Worm (Caenorhabditis elegans): ENCODE results near the gene mrps-34.
A peak's percentile ranks its signal among the peaks of the same experiment; 100 is the strongest.

The mrps-34 gene

DNA sequence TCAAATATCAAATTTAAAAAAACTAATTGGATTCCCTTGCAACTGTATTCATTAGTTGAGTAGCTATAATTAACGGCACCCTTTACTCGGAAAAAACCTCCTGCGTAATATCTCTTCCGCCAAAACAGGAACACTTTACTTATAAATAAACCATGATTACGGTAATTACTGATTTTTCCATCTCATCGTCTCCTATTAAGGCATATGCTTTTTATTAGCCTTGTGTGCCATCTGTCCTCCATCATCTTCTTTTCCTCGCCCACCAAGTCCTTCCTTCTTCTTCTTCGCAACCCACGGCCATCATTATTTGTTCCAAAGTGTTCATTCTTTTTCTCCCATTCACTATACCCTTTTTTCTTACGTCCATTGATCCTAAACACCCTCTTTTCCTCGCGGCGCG lies 22.8 kb downstream of the mrps-34 start:
- TF ChIP-seq xbp-1 (tag; optimal IDR thresholded peaks at IDR 0.05): no peak
- peak; percentile 95 for TF ChIP-seq dsc-1 (tag; optimal IDR thresholded peaks at IDR 0.05)
- no peak for TF ChIP-seq unc-98 (GFP tag; IDR thresholded peaks at IDR 0.05)
- no peak for TF ChIP-seq nhr-237 (tag; optimal IDR thresholded peaks at IDR 0.05)
- TF ChIP-seq fkh-4 (tag; optimal IDR thresholded peaks at IDR 0.05; ENCODE audit: borderline replicate concordance): peak; percentile 75

DNA sequence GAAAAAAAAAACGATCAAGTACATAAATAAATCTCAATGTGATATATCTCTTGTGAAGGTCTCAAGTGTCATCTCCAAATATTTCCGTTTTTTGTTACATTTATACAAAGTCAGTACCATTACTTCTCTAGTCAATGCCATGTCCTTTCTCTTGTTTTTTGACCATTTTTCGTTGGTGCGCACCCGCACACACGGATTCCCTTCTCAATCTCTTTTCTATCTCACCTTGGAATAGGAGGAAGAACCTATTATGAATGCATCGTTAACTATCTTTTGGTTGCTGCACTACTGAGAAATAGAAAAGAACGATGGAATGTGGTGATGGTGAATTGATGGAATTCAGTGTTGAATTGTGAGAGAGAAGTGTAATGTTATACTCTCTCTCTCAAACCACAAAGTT lies 24.5 kb downstream of the mrps-34 start:
- TF ChIP-seq egl-13 (tag; optimal IDR thresholded peaks at IDR 0.05) (no peak), fkh-4 (tag; optimal IDR thresholded peaks at IDR 0.05; ENCODE audit: borderline replicate concordance) (no peak), pqm-1 (tag; optimal IDR thresholded peaks at IDR 0.05) (no peak), snu-23 (GFP tag; optimal IDR thresholded peaks at IDR 0.05) (peak; percentile 25), blmp-1 (tag; optimal IDR thresholded peaks at IDR 0.05) (peak; percentile 55), lin-14 (GFP tag; optimal IDR thresholded peaks at IDR 0.05) (peak; percentile 59), efl-1 (optimal IDR thresholded peaks at IDR 0.05) (no peak), efl-1 (GFP tag; optimal IDR thresholded peaks at IDR 0.05 in 1 of 2) (peak in 1 of 2 experiments; percentile 30), nhr-85 (tag) (peak; percentile 77)

DNA sequence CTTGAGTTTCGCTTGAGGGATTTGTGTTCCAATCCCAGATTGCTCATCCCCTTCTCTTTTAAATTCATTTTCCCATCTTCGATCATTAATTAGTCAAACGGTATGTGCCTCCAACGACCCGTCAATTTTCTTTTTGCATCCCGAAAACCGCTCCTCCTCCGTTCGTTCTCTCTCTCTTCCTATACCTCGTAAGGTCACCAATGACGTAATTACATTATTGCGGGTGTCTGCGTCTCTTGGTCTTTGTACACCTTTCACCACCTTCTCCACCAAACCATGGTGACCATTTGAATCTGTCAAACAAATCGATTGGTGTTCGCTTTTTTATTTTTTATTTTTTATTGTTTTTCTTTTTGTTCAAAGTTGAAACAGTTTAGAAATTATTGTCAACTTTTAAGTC lies 27.1 kb downstream of the mrps-34 start:
- TF ChIP-seq efl-1 (optimal IDR thresholded peaks at IDR 0.05) (no peak), efl-1 (GFP tag; optimal IDR thresholded peaks at IDR 0.05 in 1 of 2) (peak in 1 of 2 experiments; percentile 61), blmp-1 (tag; optimal IDR thresholded peaks at IDR 0.05) (peak; percentile 28), tlp-1 (tag; optimal IDR thresholded peaks at IDR 0.05) (no peak), ceh-82 (tag; optimal IDR thresholded peaks at IDR 0.05) (no peak), swsn-7 (tag; optimal IDR thresholded peaks at IDR 0.05) (no peak)

DNA sequence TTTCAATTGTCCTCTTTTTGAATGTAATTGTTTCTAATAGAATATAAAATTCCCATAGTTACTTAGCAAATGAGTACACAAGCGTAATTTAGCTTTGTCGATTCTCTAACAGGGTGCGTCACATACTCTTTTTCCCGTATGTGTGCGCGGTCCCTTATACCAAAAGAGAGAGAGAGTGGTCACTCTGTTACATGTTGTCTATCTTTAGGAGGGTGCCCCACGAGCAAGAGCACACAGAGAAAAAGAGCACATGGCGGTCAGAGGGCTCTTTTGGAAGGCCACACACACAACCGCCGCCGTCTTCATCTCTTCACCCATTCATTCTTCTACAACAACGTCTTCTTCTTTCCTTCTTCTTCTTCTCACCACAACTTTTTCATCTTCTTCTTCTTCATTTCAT lies 28.3 kb downstream of the mrps-34 start:
- peak in 1 of 3 experiments; percentile 22 for TF ChIP-seq ceh-82 (tag; optimal IDR thresholded peaks at IDR 0.05)
- peak in 1 of 2 experiments; percentile 2 for TF ChIP-seq mdl-1 (tag; optimal IDR thresholded peaks at IDR 0.05)
- no peak for TF ChIP-seq sox-4 (tag; optimal IDR thresholded peaks at IDR 0.05)
- TF ChIP-seq lin-14 (GFP tag; optimal IDR thresholded peaks at IDR 0.05): peak; percentile 81
- no peak for TF ChIP-seq rnt-1 (tag; optimal IDR thresholded peaks at IDR 0.05)
- peak in 1 of 2 experiments; percentile 30 for TF ChIP-seq lsy-2 (tag; optimal IDR thresholded peaks at IDR 0.05)
- TF ChIP-seq nhr-71 (tag; optimal IDR thresholded peaks at IDR 0.05): peak; percentile 17
- peak; percentile 31 for TF ChIP-seq fkh-8 (tag; optimal IDR thresholded peaks at IDR 0.05)
- peak; percentile 15; the same call in 1 of the 2 replicates for TF ChIP-seq isw-1 (GFP tag; IDR thresholded peaks at IDR 0.05)
- peak; percentile 1 for TF ChIP-seq swsn-7 (tag; optimal IDR thresholded peaks at IDR 0.05)

DNA sequence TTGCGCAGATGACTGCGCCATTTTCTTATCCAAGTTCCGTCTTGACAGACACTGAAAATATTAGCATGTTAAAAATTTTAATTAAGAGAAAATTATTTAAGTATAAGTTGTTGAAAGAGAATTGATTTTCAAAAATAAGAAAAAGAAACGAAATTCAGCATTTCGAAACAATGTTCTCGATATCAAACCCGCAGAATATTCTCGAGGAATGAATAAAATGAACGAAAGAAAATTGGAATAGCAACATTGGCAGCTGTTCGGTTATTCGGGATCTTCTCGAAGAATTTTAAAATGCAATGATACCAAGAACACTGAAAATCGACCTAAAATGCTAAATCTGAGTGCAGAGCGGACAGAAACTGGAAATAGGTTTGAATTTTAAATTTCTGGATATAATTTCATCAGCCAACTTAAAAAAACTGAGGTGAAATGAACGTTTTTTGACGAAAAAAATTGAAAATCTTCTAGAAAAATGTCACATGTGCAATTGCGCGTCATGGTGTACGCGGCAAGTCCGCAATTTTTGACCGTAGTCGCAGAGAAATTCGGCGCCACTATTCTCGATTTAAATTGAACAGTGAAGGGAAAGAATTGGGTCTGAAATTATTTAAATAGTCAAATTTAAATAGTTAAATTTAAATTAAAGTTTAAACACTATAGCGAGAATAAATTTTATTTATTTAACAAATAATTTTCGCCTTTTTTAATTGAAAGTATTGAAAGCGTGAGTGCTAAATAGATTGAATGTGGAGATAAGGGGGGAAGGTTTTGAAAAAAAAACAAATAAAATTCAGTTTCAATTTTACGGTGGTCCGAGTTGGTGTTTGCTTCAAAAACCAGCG lies 34.0 kb downstream of the mrps-34 start, which contains the start of the genes cct-5 and F25F2.1:
cct-5 (minus strand) TSS at position 51 of the 842 bp plus-strand sequence.
F25F2.1 (plus strand) TSS at position 792 of the 842 bp plus-strand sequence.
- TF ChIP-seq ceh-8 (GFP tag; optimal IDR thresholded peaks at IDR 0.05) (no peak), sup-37 (GFP tag; optimal IDR thresholded peaks at IDR 0.05) (no peak), unc-98 (GFP tag; IDR thresholded peaks at IDR 0.05) (no peak), lin-13 (GFP tag; optimal IDR thresholded peaks at IDR 0.05) (peak; percentile 40), dpl-1 (GFP tag; optimal IDR thresholded peaks at IDR 0.05) (peak; percentile 82 to 89 (median 84)), nhr-28 (tag; optimal IDR thresholded peaks at IDR 0.05) (no peak), tlp-1 (tag; optimal IDR thresholded peaks at IDR 0.05) (no peak), lin-39 (tag; optimal IDR thresholded peaks at IDR 0.05) (no peak), hlh-17 (GFP tag; optimal IDR thresholded peaks at IDR 0.05; ENCODE audit: borderline replicate concordance) (no peak), ces-1 (GFP tag; optimal IDR thresholded peaks at IDR 0.05) (no peak), aha-1 (tag; optimal IDR thresholded peaks at IDR 0.05) (no peak), mef-2 (tag; optimal IDR thresholded peaks at IDR 0.05) (no peak), unc-130 (tag; optimal IDR thresholded peaks at IDR 0.05) (peak; percentile 83), mdl-1 (tag; optimal IDR thresholded peaks at IDR 0.05) (peak in 1 of 2 experiments; percentile 55), C04F5.9 (tag; optimal IDR thresholded peaks at IDR 0.05) (peak; percentile 1), C16A3.4 (tag; optimal IDR thresholded peaks at IDR 0.05) (peak; percentile 64), snpc-4 (tag; optimal IDR thresholded peaks at IDR 0.05) (peak; percentile 41), ztf-11 (tag; optimal IDR thresholded peaks at IDR 0.05) (no peak), F16B12.6 (tag; optimal IDR thresholded peaks at IDR 0.05) (peak; percentile 94), nhr-84 (tag; optimal IDR thresholded peaks at IDR 0.05) (no peak), fkh-8 (tag; optimal IDR thresholded peaks at IDR 0.05) (peak; percentile 39), nhr-85 (tag) (peak; percentile 82), vab-15 (tag; optimal IDR thresholded peaks at IDR 0.05) (no peak), mep-1 (tag; optimal IDR thresholded peaks at IDR 0.05) (peak; percentile 91), snu-23 (GFP tag; optimal IDR thresholded peaks at IDR 0.05) (peak; percentile 80), lir-3 (tag; optimal IDR thresholded peaks at IDR 0.05; ENCODE audit: poor library complexity) (no peak)

Data from whole organism, L1 larva.